Fruit fly (Drosophila melanogaster) Kc167 (cell line): ENCODE data around the gene CG46311.

Experiments used
- Myc ChIP-seq: fragments of >200 bp; optimal IDR thresholded peaks from 2 replicates; lab custom pipeline; 2017; ENCODE audit warnings: missing external identifiers
- Sin3A ChIP-seq: fragments of >200 bp; optimal IDR thresholded peaks from 2 replicates; lab custom pipeline; 2018; ENCODE audit warnings: missing external identifiers
- h ChIP-seq: fragments of >200 bp; optimal IDR thresholded peaks from 3 replicates; lab custom pipeline; 2018; ENCODE audit warnings: missing external identifiers
- insv ChIP-seq: fragments of >200 bp; optimal IDR thresholded peaks from 3 replicates; lab custom pipeline; 2018; ENCODE audit warnings: missing external identifiers
- psq ChIP-seq: fragments of >200 bp; optimal IDR thresholded peaks from 2 replicates; lab custom pipeline; 2017; ENCODE audit warnings: missing external identifiers
- ttk ChIP-seq: sonication (Bioruptor generic); optimal IDR thresholded peaks from 2 replicates; lab custom pipeline; 2017; ENCODE audit warnings: missing external identifiers

Gene CG46311

dm6 chrX:13602071-13602858 is 38.6 kb downstream of the CG46311 start, which contains the start of gene up:
TSS of gene up (minus strand) at chrX:13602578.
- no peak for TF ChIP-seq insv (lab: Kevin White, UChicago)
- no peak for TF ChIP-seq psq (lab: Kevin White, UChicago)
- TF ChIP-seq ttk (lab: Kevin White, UChicago) = no peak

- TF ChIP-seq insv (lab: Kevin White, UChicago) (no peak), Sin3A (lab: Kevin White, UChicago) (no peak), psq (lab: Kevin White, UChicago) (no peak), h (lab: Kevin White, UChicago) (no peak), Myc (lab: Kevin White, UChicago) (no peak), ttk (lab: Kevin White, UChicago) (no peak)
Observed at dm6 chrX:13604499-13604898, 40.9 kb downstream of the CG46311 start.

dm6 chrX:13605381-13605780 is 41.8 kb downstream of the CG46311 start, which contains the start of gene CG11178:
TSS of gene CG11178 (plus strand) at chrX:13605681.
- TF ChIP-seq h (lab: Kevin White, UChicago) = no peak
- TF ChIP-seq insv (lab: Kevin White, UChicago) = no peak
- TF ChIP-seq Sin3A (lab: Kevin White, UChicago) = no peak
- TF ChIP-seq psq (lab: Kevin White, UChicago) = no peak
- no peak for TF ChIP-seq ttk (lab: Kevin White, UChicago)
- TF ChIP-seq Myc (lab: Kevin White, UChicago) = no peak

- TF ChIP-seq ttk (lab: Kevin White, UChicago) (no peak), Sin3A (lab: Kevin White, UChicago) (no peak), h (lab: Kevin White, UChicago) (no peak), insv (lab: Kevin White, UChicago) (no peak), psq (lab: Kevin White, UChicago) (no peak), Myc (lab: Kevin White, UChicago) (no peak)
Observed at dm6 chrX:13605942-13606491, 42.4 kb downstream of the CG46311 start.

dm6 chrX:13611884-13612283 is 48.3 kb downstream of the CG46311 start, which contains the start of the genes Ndc80 and BthD:
TSS of gene Ndc80 (minus strand) at chrX:13612062.
TSS of gene BthD (plus strand) at chrX:13612131.
- no peak for TF ChIP-seq ttk (lab: Kevin White, UChicago)
- no peak for TF ChIP-seq Myc (lab: Kevin White, UChicago)
- no peak for TF ChIP-seq h (lab: Kevin White, UChicago)
- no peak for TF ChIP-seq psq (lab: Kevin White, UChicago)
- TF ChIP-seq insv (lab: Kevin White, UChicago) = no peak
- no peak for TF ChIP-seq Sin3A (lab: Kevin White, UChicago)

dm6 chrX:13615992-13616391 is 52.4 kb downstream of the CG46311 start:
- TF ChIP-seq Myc (lab: Kevin White, UChicago) = no peak
- no peak for TF ChIP-seq psq (lab: Kevin White, UChicago)
- TF ChIP-seq insv (lab: Kevin White, UChicago) = no peak
- TF ChIP-seq Sin3A (lab: Kevin White, UChicago) = no peak
- TF ChIP-seq h (lab: Kevin White, UChicago) = no peak
- TF ChIP-seq ttk (lab: Kevin White, UChicago) = no peak

- TF ChIP-seq h (lab: Kevin White, UChicago) (no peak), psq (lab: Kevin White, UChicago) (no peak), ttk (lab: Kevin White, UChicago) (no peak), Sin3A (lab: Kevin White, UChicago) (no peak), Myc (lab: Kevin White, UChicago) (no peak), insv (lab: Kevin White, UChicago) (no peak)
Observed at dm6 chrX:13616417-13617050, 52.9 kb downstream of the CG46311 start, which contains the start of the genes tth and Tango2. TSS of gene tth (minus strand) at chrX:13616586. TSS of gene Tango2 (plus strand) at chrX:13616989.

- TF ChIP-seq insv (lab: Kevin White, UChicago) = no peak
- no peak for TF ChIP-seq Myc (lab: Kevin White, UChicago)
- no peak for TF ChIP-seq ttk (lab: Kevin White, UChicago)
- no peak for TF ChIP-seq Sin3A (lab: Kevin White, UChicago)
- no peak for TF ChIP-seq h (lab: Kevin White, UChicago)
- TF ChIP-seq psq (lab: Kevin White, UChicago) = no peak
Observed at dm6 chrX:13624334-13625079, 60.9 kb downstream of the CG46311 start, which contains the start of the genes CG2691 and NFAT. TSS of gene CG2691 (minus strand) at chrX:13624408. TSS of gene NFAT (plus strand) at chrX:13624745.

dm6 chrX:13625080-13625723 is 61.6 kb downstream of the CG46311 start:
- TF ChIP-seq Myc (lab: Kevin White, UChicago) (no peak), psq (lab: Kevin White, UChicago) (no peak), insv (lab: Kevin White, UChicago) (no peak), h (lab: Kevin White, UChicago) (no peak), Sin3A (lab: Kevin White, UChicago) (no peak), ttk (lab: Kevin White, UChicago) (no peak)
